Fruit fly (Drosophila melanogaster) ovary, adult (tissue): Measurements from ENCODE around the gene papi.
A peak's percentile ranks its signal among the peaks of the same experiment; 100 is the strongest.

Source experiments
- CG17801 ChIP-seq: fragments of 200-800 bp; optimal IDR thresholded peaks from 2 replicates; lab custom pipeline; 2019; ENCODE audit warnings: missing biosample characterization, mild to moderate bottlenecking, missing genetic modification characterization, moderate library complexity; ENCODE audit not compliant: partially characterized antibody

papi gene

dm6 chr2L:2221649-2222150, 1.2 kb downstream of the papi start:
- TF ChIP-seq CG17801, result peak; percentile 99

DNA sequence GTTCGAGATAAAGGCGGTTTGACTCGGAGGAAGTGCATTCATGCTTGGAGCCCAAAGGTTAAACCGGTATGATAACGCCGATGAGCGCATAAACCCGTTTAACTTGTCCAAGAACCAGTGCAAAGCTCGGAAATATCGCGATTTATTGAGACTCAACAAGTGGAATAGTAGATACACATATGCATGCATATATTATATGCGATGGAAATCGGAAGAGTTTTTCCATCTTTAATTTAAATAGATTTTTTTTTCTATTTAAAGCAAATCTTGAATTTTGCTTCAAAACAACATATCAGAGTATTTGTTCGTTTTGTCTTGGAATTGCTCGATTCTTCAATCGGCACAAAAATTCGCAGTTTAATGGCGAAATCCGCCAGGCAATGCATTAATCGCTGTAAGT, 1.8 kb downstream of the papi start:
- TF ChIP-seq CG17801, result no peak

dm6 chr2L:2226259-2227121, 5.9 kb downstream of the papi start, which contains the start of the genes CG15387 and sau:
TSS of gene CG15387 (minus strand) at chr2L:2226294.
TSS of gene sau (plus strand) at chr2L:2226342.
- peak; percentile 86 for TF ChIP-seq CG17801

DNA sequence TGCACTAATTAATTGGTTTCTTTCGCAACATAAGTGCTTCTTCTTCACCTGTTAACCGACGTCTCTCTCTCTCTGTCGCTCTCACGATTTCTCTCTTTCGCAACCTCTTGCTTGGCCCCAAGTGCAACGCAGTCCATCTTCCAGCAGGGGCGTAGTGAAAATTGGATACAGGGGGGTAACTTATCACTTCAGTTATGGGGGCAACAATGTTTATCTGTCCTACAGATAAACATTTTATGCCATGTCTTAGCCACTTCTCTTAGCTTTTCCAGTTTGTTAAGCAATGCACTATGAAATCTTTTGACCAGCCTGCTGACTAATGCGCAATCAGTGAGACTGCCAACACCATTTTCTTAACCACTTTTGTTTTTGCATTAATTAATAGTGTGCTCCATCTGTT, 6.8 kb downstream of the papi start:
- TF ChIP-seq CG17801, result peak; percentile 35

DNA sequence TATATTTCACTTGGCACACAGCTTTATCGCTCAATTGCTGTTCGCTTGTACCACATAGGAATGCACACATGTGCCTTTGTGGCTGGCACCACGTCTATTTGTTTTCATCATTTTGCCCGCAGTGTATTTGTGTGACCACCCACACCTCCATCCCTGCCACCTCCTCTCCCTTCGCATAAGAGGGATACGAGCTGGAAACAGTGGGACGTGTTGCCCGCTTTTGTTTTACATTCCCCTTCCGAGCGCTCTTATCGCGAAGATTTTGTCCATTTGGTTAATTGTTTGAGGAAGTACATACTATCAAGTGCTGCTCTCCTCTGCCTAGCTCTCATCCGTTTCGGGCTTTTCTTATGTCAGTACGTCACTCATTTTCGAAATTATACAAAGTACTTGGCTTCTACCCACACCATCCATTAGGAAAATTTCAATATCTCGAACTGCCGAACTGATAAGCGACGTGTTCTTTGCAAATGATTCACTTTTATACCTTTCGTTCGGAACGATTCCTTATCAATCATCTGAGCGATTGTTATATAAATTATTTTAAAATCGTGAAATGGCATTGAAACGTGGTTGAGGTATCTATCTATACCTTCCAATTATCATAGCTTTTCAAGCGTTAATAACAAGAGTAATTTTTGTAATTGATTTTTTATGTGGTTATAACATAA, 7.8 kb downstream of the papi start:
- TF ChIP-seq CG17801, result no peak

dm6 chr2L:2236722-2237121, 16.2 kb downstream of the papi start, which contains the start of gene Sec24CD:
TSS of gene Sec24CD (minus strand) at chr2L:2236844.
- TF ChIP-seq CG17801, result peak; percentile 77

DNA sequence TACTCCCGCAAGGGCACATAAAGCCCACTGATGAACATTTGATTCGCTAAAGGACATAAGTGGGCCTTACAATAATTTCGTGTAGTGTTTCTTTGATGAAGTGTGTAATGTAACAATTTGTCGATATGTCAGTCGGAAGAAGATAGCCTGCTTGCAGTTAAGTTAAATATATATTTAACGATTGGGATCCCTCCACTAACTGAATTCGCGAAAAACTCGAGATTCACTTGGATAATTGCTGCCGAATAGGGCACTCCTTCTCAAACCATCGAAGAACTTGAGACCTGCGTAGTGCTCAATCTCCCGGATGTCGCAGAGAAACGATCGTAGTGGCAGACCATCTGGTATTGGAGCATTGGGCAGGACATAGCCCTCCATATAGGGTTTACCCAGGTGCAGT, 17.6 kb downstream of the papi start, which contains the start of gene Tengl3:
Gene Tengl3, minus strand, starts transcription at position 101 of the 400 bp plus-strand sequence.
- no peak for TF ChIP-seq CG17801

DNA sequence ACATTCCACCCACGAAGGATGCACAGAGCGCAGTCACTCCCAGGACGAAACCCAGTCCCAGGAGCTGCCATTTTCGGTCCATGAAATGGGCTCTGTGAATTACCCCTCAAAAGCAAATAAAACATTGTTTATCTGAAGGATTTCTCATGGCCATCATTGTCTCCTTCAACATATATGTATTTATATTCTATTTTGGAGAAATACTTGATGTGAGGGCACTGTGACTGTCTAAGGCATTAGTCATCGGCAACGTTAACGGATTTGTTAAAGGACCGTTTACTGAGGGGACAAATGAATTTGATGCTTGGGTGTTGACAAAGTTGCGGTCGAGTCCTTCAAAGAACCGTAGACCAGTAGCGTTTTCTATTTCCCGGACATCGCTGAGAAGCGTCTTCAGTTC, 18.7 kb downstream of the papi start, which contains the start of gene Tengl2:
Gene Tengl2, minus strand, starts transcription at position 101 of the 400 bp plus-strand sequence.
- TF ChIP-seq CG17801, result no peak

- no peak for TF ChIP-seq CG17801
These were observed 19.9 kb downstream of the papi start, which contains the start of gene Tengl1 for dm6 chr2L:2240493-2240892. TSS of gene Tengl1 (minus strand) at chr2L:2240593.

- peak; percentile 15 for TF ChIP-seq CG17801
These were observed 21.6 kb downstream of the papi start, which contains the start of gene CG4267 for dm6 chr2L:2242139-2242538. TSS of gene CG4267 (plus strand) at chr2L:2242378.

DNA sequence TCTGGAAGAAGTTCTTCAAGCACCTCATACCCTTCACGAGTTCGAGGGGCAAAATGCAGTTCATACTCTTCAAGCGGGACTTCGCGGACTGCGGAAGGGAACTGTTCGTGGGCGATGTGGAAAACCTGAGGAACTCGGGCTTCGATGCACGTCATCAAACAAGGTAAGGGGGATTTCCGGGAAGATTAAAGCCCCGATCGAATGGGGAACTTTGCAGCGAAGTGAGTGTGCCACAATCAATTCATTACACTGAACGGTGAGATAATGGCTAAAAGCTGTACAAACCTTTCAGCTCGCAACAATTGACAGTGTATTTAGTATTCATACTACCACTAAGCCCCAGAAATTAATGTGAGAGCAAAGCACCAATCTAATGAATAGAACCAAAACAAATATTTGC, 22.2 kb downstream of the papi start:
- TF ChIP-seq CG17801, result no peak

dm6 chr2L:2249578-2249977, 29.0 kb downstream of the papi start:
- TF ChIP-seq CG17801, result no peak

- TF ChIP-seq CG17801, result no peak
These were observed 30.6 kb downstream of the papi start, which contains the start of gene Ser12 for dm6 chr2L:2251175-2251574. TSS of gene Ser12 (minus strand) at chr2L:2251275.

dm6 chr2L:2252241-2252640, 31.7 kb downstream of the papi start, which contains the start of gene CG17239:
TSS of gene CG17239 (minus strand) at chr2L:2252341.
- no peak for TF ChIP-seq CG17801

dm6 chr2L:2252745-2253144, 32.2 kb downstream of the papi start, which contains the start of gene CG17234:
TSS of gene CG17234 (plus strand) at chr2L:2253045.
- no peak for TF ChIP-seq CG17801

DNA sequence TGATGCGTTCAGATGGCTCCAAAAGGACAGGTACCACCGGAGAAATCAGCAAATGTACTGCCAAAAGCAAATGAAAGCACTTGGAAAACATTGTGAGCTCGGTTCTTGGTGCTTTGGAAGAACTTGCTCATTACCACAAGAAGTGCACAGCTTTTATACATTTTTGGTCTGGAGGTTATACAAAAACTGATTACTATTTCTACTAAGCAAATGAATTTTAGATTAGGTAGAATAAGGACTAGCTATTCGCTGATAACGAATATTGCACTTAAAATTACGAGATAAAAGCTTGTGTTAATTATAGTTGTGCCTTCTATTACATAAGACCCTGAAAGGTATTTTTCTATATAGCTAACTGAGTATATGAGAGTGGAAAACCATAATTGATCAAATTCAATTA, 34.4 kb downstream of the papi start, which contains the start of gene Send1:
Gene Send1, minus strand, starts transcription at position 101 of the 400 bp plus-strand sequence.
- no peak for TF ChIP-seq CG17801

- TF ChIP-seq CG17801, result no peak
These were observed 42.6 kb downstream of the papi start, which contains the start of gene CG4270 for dm6 chr2L:2263142-2263541. TSS of gene CG4270 (plus strand) at chr2L:2263442.
